Worm (Caenorhabditis elegans): ENCODE results near the gene mes-6.

ce11 chrIV:8534189-8534588 is 23.1 kb downstream of the mes-6 start:
- no peak for TF ChIP-seq ceh-16 (tag; optimal IDR thresholded peaks at IDR 0.05)
- no peak for TF ChIP-seq zag-1 (tag; optimal IDR thresholded peaks at IDR 0.05)
- TF ChIP-seq nhr-237 (tag; optimal IDR thresholded peaks at IDR 0.05) = no peak
- no peak for TF ChIP-seq elt-1 (tag; optimal IDR thresholded peaks at IDR 0.05)

Measured in whole organism, L3 larva.